Fruit fly (Drosophila melanogaster) whole organism, embryonic: ENCODE results near the gene CG11893.
A peak's percentile ranks its signal among the peaks of the same experiment; 100 is the strongest.

Source experiments
- CG12769 ChIP-seq: fragments of 200-800 bp; sonication (Bioruptor generic); optimal IDR thresholded peaks from 2 replicates; lab custom pipeline; 2019; ENCODE audit warnings: missing biosample characterization, mild to moderate bottlenecking, missing genetic modification characterization, moderate library complexity
- CG13287 ChIP-seq: fragments of 200-800 bp; sonication (Bioruptor generic); IDR thresholded peaks from 2 replicates; pipeline ENCODE4 v1.3.6; 2022; ENCODE audit warnings: missing biosample characterization, missing genetic modification characterization; ENCODE audit not compliant: partially characterized antibody
- CG13894 ChIP-seq: fragments of 200-800 bp; sonication (Bioruptor generic); optimal IDR thresholded peaks from 3 replicates; lab custom pipeline; 2018; ENCODE audit warnings: missing biosample characterization, mild to moderate bottlenecking, missing genetic modification characterization, moderate library complexity
- CG14667 ChIP-seq: fragments of 200-800 bp; sonication (Bioruptor generic); IDR thresholded peaks from 2 replicates; pipeline ENCODE4 v1.3.6; 2022; ENCODE audit warnings: missing biosample characterization, missing genetic modification characterization
- CG16779 ChIP-seq: fragments of 200-800 bp; sonication (Bioruptor generic); IDR thresholded peaks from 2 replicates; pipeline ENCODE4 v1.3.6; 2022; ENCODE audit warnings: missing biosample characterization, missing genetic modification characterization
- CG17328 ChIP-seq: fragments of 200-800 bp; sonication (Bioruptor generic); IDR thresholded peaks from 2 replicates; pipeline ENCODE4 v1.3.6; 2022; ENCODE audit warnings: missing biosample characterization, missing genetic modification characterization
- CG17361 ChIP-seq: fragments of 200-800 bp; sonication (Bioruptor generic); IDR thresholded peaks from 3 replicates; pipeline ENCODE4 v1.3.6; 2022; ENCODE audit warnings: missing biosample characterization, missing genetic modification characterization
- CG18599 ChIP-seq: fragments of 200-800 bp; sonication (Bioruptor generic); optimal IDR thresholded peaks from 3 replicates; lab custom pipeline; 2017; ENCODE audit warnings: missing biosample characterization, missing genetic modification characterization, mild to moderate bottlenecking, moderate library complexity, missing genetic modification reagents
- CG3065 ChIP-seq: fragments of 200-800 bp; sonication (Bioruptor generic); optimal IDR thresholded peaks from 2 replicates; lab custom pipeline; 2016; ENCODE audit warnings: missing biosample characterization, missing genetic modification characterization
- CG3163 ChIP-seq: fragments of 200-800 bp; sonication (Bioruptor generic); optimal IDR thresholded peaks from 3 replicates; lab custom pipeline; 2016; ENCODE audit warnings: missing biosample characterization, missing genetic modification characterization
- CG3281 ChIP-seq: fragments of 200-800 bp; sonication (Bioruptor generic); optimal IDR thresholded peaks from 3 replicates; lab custom pipeline; 2017; ENCODE audit warnings: missing biosample characterization, mild to moderate bottlenecking, missing genetic modification characterization
- CG34376 ChIP-seq: fragments of 200-800 bp; sonication (Bioruptor generic); optimal IDR thresholded peaks from 2 replicates; lab custom pipeline; 2018; ENCODE audit warnings: missing biosample characterization, mild to moderate bottlenecking, missing genetic modification characterization
- CG4707 ChIP-seq: fragments of 200-800 bp; sonication (Bioruptor generic); optimal IDR thresholded peaks from 2 replicates; lab custom pipeline; 2018; ENCODE audit warnings: missing biosample characterization, mild to moderate bottlenecking, missing genetic modification characterization, moderate library complexity
- CG5180 ChIP-seq: fragments of 200-800 bp; sonication (Bioruptor generic); optimal IDR thresholded peaks from 3 replicates; lab custom pipeline; 2017; ENCODE audit warnings: missing biosample characterization, missing genetic modification characterization, mild to moderate bottlenecking, moderate library complexity, missing genetic modification reagents
- CG8290 ChIP-seq, 3 experiments: fragments of 200-800 bp; sonication (Bioruptor generic); optimal IDR thresholded peaks; 2 replicates each; lab custom pipeline; 2016 to 2019; ENCODE audit warnings: missing biosample characterization in 3 of 3, missing genetic modification characterization in 3 of 3, mild to moderate bottlenecking in 2 of 3, moderate library complexity in 1 of 3
- D19B ChIP-seq: fragments of 200-800 bp; sonication (Bioruptor generic); optimal IDR thresholded peaks from 2 replicates; lab custom pipeline; 2017; ENCODE audit warnings: missing biosample characterization, mild to moderate bottlenecking, missing genetic modification characterization
- Doc3 ChIP-seq: fragments of 200-800 bp; sonication (Bioruptor generic); IDR thresholded peaks from 3 replicates; pipeline ENCODE4 v1.3.6; 2022; ENCODE audit warnings: missing biosample characterization, missing genetic modification characterization; ENCODE audit not compliant: partially characterized antibody
- GATAe ChIP-seq: fragments of 200-800 bp; sonication (Bioruptor generic); conservative IDR thresholded peaks from 2 replicates; pipeline ENCODE4 v1.3.6; 2022; ENCODE audit warnings: missing biosample characterization, missing genetic modification characterization
- Nf-YC ChIP-seq: fragments of 200-800 bp; optimal IDR thresholded peaks from 3 replicates; lab custom pipeline; 2019; ENCODE audit warnings: missing biosample characterization, mild to moderate bottlenecking, missing genetic modification characterization, moderate library complexity
- Vsx1 ChIP-seq: fragments of 200-800 bp; sonication (Bioruptor generic); optimal IDR thresholded peaks from 2 replicates; lab custom pipeline; 2017; ENCODE audit warnings: missing biosample characterization, mild to moderate bottlenecking, missing genetic modification characterization, missing genetic modification reagents
- chinmo ChIP-seq: fragments of 200-800 bp; sonication (Bioruptor generic); IDR thresholded peaks from 4 replicates; pipeline ENCODE4 v1.3.6; 2022; ENCODE audit warnings: missing biosample characterization, missing genetic modification characterization; ENCODE audit not compliant: partially characterized antibody
- ci ChIP-seq: fragments of 200-800 bp; sonication (Bioruptor generic); IDR thresholded peaks from 3 replicates; pipeline ENCODE4 v1.3.6; 2022; ENCODE audit warnings: missing biosample characterization, missing genetic modification characterization
- dmrt11E ChIP-seq: fragments of 200-800 bp; sonication (Bioruptor generic); optimal IDR thresholded peaks from 3 replicates; lab custom pipeline; 2018; ENCODE audit warnings: missing biosample characterization, mild to moderate bottlenecking, missing genetic modification characterization, moderate library complexity
- dpn ChIP-seq, 2 experiments: fragments of 200-800 bp; sonication (Bioruptor generic); optimal IDR thresholded peaks; 3 replicates each; lab custom pipeline; 2016; ENCODE audit warnings: missing biosample characterization in 2 of 2, missing genetic modification characterization in 2 of 2
- exex ChIP-seq: fragments of 200-800 bp; sonication (Bioruptor generic); optimal IDR thresholded peaks from 4 replicates; lab custom pipeline; 2018; ENCODE audit warnings: missing biosample characterization, mild to moderate bottlenecking, missing genetic modification characterization, moderate library complexity
- fd102C ChIP-seq: fragments of 200-800 bp; sonication (Bioruptor generic); optimal IDR thresholded peaks from 2 replicates; lab custom pipeline; 2018; ENCODE audit warnings: missing biosample characterization, mild to moderate bottlenecking, missing genetic modification characterization, moderate library complexity
- grn ChIP-seq: fragments of 200-800 bp; sonication (Bioruptor generic); optimal IDR thresholded peaks from 3 replicates; lab custom pipeline; 2017; ENCODE audit warnings: missing biosample characterization, missing genetic modification characterization
- kah ChIP-seq: fragments of 200-800 bp; sonication (Bioruptor generic); optimal IDR thresholded peaks from 2 replicates; lab custom pipeline; 2018; ENCODE audit warnings: missing biosample characterization, mild to moderate bottlenecking, missing genetic modification characterization
- knrl ChIP-seq: fragments of 200-800 bp; sonication (Bioruptor generic); IDR thresholded peaks from 3 replicates; pipeline ENCODE4 v1.3.6; 2022; ENCODE audit warnings: missing biosample characterization, missing genetic modification characterization; ENCODE audit not compliant: partially characterized antibody
- lab ChIP-seq: fragments of 200-800 bp; sonication (Bioruptor generic); optimal IDR thresholded peaks from 3 replicates; lab custom pipeline; 2017; ENCODE audit warnings: missing biosample characterization, missing genetic modification characterization, mild to moderate bottlenecking, moderate library complexity, missing genetic modification reagents
- lola ChIP-seq, 3 experiments: fragments of >200 bp in 2 of 3; fragments of 200-800 bp in 1 of 3; sonication (Bioruptor generic) in 1 of 3; optimal IDR thresholded peaks; 2 replicates each; lab custom pipeline; 2017 to 2019; ENCODE audit warnings: missing biosample characterization in 3 of 3, missing genetic modification characterization in 3 of 3, mild to moderate bottlenecking in 1 of 3, moderate library complexity in 1 of 3
- mirr ChIP-seq: fragments of 200-800 bp; sonication (Bioruptor generic); optimal IDR thresholded peaks from 3 replicates; lab custom pipeline; 2018; ENCODE audit warnings: missing biosample characterization, mild to moderate bottlenecking, missing genetic modification characterization
- onecut ChIP-seq: fragments of 200-800 bp; sonication (Bioruptor generic); IDR thresholded peaks from 2 replicates; pipeline ENCODE4 v1.3.6; 2022; ENCODE audit warnings: missing biosample characterization, missing genetic modification characterization
- sd ChIP-seq: fragments of 200-800 bp; sonication (Bioruptor generic); optimal IDR thresholded peaks from 3 replicates; lab custom pipeline; 2018; ENCODE audit warnings: missing biosample characterization, mild to moderate bottlenecking, missing genetic modification characterization, moderate library complexity
- ssp ChIP-seq: fragments of 200-800 bp; sonication (Bioruptor generic); IDR thresholded peaks from 2 replicates; pipeline ENCODE4 v1.3.6; 2022; ENCODE audit warnings: missing biosample characterization, missing genetic modification characterization
- sug ChIP-seq: fragments of 200-800 bp; optimal IDR thresholded peaks from 2 replicates; lab custom pipeline; 2019; ENCODE audit warnings: missing biosample characterization, mild to moderate bottlenecking, missing genetic modification characterization, moderate library complexity
- unpg ChIP-seq: fragments of 200-800 bp; sonication (Bioruptor generic); optimal IDR thresholded peaks from 3 replicates; lab custom pipeline; 2018; ENCODE audit warnings: missing biosample characterization, mild to moderate bottlenecking, missing genetic modification characterization, moderate library complexity

Gene CG11893

dm6 chr3R:25308228-25308627 is 18.5 kb downstream of the CG11893 start, which contains the start of gene CG10550 (continued):
- peak; percentile 87; the same call in 2 of the 4 replicates for TF ChIP-seq chinmo (GFP tag; lab: Robert Waterston, UW)
- TF ChIP-seq lola (GFP tag; optimal IDR thresholded peaks at IDR 0.05; lab: Kevin White, UChicago) = no peak
- no peak for TF ChIP-seq dmrt11E (tag; lab: Kevin White, UChicago)
- peak; percentile 20; the same call in 1 of the 2 replicates for TF ChIP-seq CG13287
- TF ChIP-seq dpn (GFP tag; optimal IDR thresholded peaks at IDR 0.05; lab: Kevin White, UChicago) = no peak
- no peak for TF ChIP-seq CG3163
- peak; percentile 37 for TF ChIP-seq CG13894
- TF ChIP-seq CG8290 (GFP tag; optimal IDR thresholded peaks at IDR 0.05; lab: Kevin White, UChicago) = no peak
- peak in 1 of 2 experiments; percentile 53 for TF ChIP-seq CG8290 (tag; optimal IDR thresholded peaks at IDR 0.05; lab: Kevin White, UChicago)
- no peak for TF ChIP-seq ssp (GFP tag; lab: Robert Waterston, UW)
- no peak for TF ChIP-seq unpg (GFP tag; lab: Kevin White, UChicago)

dm6 chr3R:25309175-25309574 is 19.5 kb downstream of the CG11893 start:
- peak; percentile 97 for TF ChIP-seq exex (tag; lab: Kevin White, UChicago)
- TF ChIP-seq ci (GFP tag; lab: Robert Waterston, UW) = no peak
- peak; percentile 38 for TF ChIP-seq grn
- peak; percentile 69 for TF ChIP-seq sug (tag; lab: Kevin White, UChicago)
- TF ChIP-seq sd (tag; lab: Kevin White, UChicago) = peak; percentile 3
- TF ChIP-seq lab (GFP tag; lab: Kevin White, UChicago) = peak; percentile 53
- peak; percentile 19 for TF ChIP-seq CG12769 (tag; lab: Kevin White, UChicago)
- 0 out of 2 replicates have a peak, but pooled peaks have one; percentile 21 for TF ChIP-seq GATAe (GFP tag; lab: Robert Waterston, UW)
- no peak for TF ChIP-seq CG16779 (GFP tag; lab: Robert Waterston, UW)
- peak; percentile 64 for TF ChIP-seq mirr (GFP tag; lab: Kevin White, UChicago)
- peak; percentile 7 for TF ChIP-seq CG34376 (GFP tag; lab: Kevin White, UChicago)
- TF ChIP-seq Nf-YC (tag; lab: Kevin White, UChicago) = no peak
- TF ChIP-seq kah (GFP tag; lab: Kevin White, UChicago) = no peak
- peak; percentile 33 for TF ChIP-seq Vsx1

DNA sequence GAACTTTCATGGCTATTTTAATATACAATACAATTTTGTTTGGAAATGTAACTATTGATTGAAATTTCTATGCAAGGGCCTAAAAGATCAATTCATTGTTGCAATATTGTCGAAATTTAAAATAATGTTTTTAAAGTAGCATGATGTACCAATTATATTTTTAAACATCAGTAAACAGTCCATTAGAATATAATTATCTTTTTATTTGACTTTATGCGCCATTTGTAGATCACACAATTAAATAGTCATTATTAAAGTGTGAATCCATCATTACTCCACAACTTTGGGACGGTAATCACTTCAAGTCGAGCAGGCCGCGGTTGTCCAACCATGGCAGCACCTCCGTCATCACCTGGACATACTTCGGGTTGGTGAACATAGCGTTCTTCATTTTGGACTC is 21.2 kb downstream of the CG11893 start, which contains the start of gene CG31099:
Gene CG31099, minus strand, starts transcription at position 101 of the 400 bp plus-strand sequence.
- TF ChIP-seq D19B (GFP tag; lab: Kevin White, UChicago) (no peak), CG3281 (no peak), Doc3 (no peak), CG4707 (GFP tag; lab: Kevin White, UChicago) (no peak), CG14667 (GFP tag; lab: Robert Waterston, UW) (no peak), knrl (GFP tag; lab: Robert Waterston, UW) (no peak), onecut (GFP tag; lab: Robert Waterston, UW) (no peak), CG17328 (GFP tag; lab: Robert Waterston, UW) (no peak), CG3065 (GFP tag; lab: Kevin White, UChicago) (no peak), CG5180 (no peak), fd102C (no peak), CG18599 (GFP tag; lab: Kevin White, UChicago) (no peak), CG17361 (GFP tag; lab: Robert Waterston, UW) (no peak)
